In the genomic region with DNA sequence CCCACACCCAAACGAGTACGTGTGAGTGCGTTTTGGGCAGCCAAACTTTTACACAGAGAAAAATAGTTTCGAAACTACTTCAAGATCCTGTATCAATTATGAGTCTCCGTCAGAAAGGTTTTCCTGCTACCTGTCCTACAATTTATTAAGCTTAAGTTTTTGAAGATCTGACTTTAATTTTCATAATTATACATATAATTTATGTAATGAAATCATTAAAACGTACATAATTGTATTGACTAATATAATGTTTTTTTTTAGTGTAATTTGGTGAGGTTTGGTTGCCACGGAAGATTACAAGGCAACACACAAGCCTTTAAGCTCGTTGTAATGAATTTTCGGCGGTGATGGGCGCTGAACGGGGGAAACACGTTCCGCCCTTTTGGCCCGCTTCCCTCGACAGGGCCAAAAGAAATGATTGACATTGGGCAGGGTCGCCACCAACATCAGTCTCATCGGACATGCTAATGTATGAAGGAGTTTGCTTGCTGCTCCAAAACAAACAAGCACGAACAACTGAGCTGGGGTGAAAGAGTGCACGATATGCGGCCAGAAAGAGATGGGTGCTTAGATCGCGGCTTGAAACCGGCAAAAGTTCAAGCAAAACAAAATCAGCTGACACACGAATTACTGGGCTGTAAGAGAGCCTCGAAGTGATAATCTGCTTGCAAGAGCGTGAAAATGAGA, we compare ENCODE assay signal across 1 fruit fly cellular context.
TF ChIP-seq lines count a peak whose summit lies in the region.

No protein-coding gene starts in this region.

TF ChIP-seq in whole organism, embryonic, 481 proteins besides CTCF, POLR2A, EP300 and RAD21 (continued from another document):
- TF ChIP-seq CG10274 (GFP tag; optimal IDR thresholded peaks at IDR 0.05; lab: Kevin White, UChicago) = no peak
- no peak for TF ChIP-seq hb (GFP tag; IDR thresholded peaks at IDR 0.05; lab: Robert Waterston, UW; ENCODE audit: partially characterized antibody)
- TF ChIP-seq CG2116 (GFP tag; optimal IDR thresholded peaks at IDR 0.05; lab: Kevin White, UChicago) = no peak
- TF ChIP-seq CG18476 (GFP tag; optimal IDR thresholded peaks at IDR 0.05; lab: Kevin White, UChicago) = peak; percentile 4
- peak; percentile 65 for TF ChIP-seq CG17361 (GFP tag; IDR thresholded peaks at IDR 0.05; lab: Robert Waterston, UW)
- peak; percentile 40 for TF ChIP-seq Six4 (GFP tag; optimal IDR thresholded peaks at IDR 0.05; lab: Kevin White, UChicago)
- peak; percentile 45; the same call in 1 of the 2 replicates for TF ChIP-seq CG4730 (GFP tag; IDR thresholded peaks at IDR 0.05; lab: Robert Waterston, UW)
- TF ChIP-seq CG31365 (tag; optimal IDR thresholded peaks at IDR 0.05; lab: Kevin White, UChicago) = no peak
- TF ChIP-seq Dfd (GFP tag; optimal IDR thresholded peaks at IDR 0.05; lab: Kevin White, UChicago) = no peak
- TF ChIP-seq org-1 (GFP tag; optimal IDR thresholded peaks at IDR 0.05; lab: Kevin White, UChicago) = peak; percentile 32
- peak; percentile 27 for TF ChIP-seq CG8359 (GFP tag; optimal IDR thresholded peaks at IDR 0.05; lab: Kevin White, UChicago; ENCODE audit: borderline replicate concordance)
- TF ChIP-seq CG3281 (GFP tag; optimal IDR thresholded peaks at IDR 0.05; lab: Kevin White, UChicago) = no peak
- TF ChIP-seq CG17186 (GFP tag; optimal IDR thresholded peaks at IDR 0.05; lab: Kevin White, UChicago) = peak; percentile 37
- no peak for TF ChIP-seq ham (GFP tag; IDR thresholded peaks at IDR 0.05; lab: Robert Waterston, UW)
- TF ChIP-seq unpg (GFP tag; optimal IDR thresholded peaks at IDR 0.05; lab: Kevin White, UChicago) = peak; percentile 83
- peak; percentile 6 for TF ChIP-seq NC2β (GFP tag; optimal IDR thresholded peaks at IDR 0.05; lab: Kevin White, UChicago)
- no peak for TF ChIP-seq trh (GFP tag; optimal IDR thresholded peaks at IDR 0.05; lab: Kevin White, UChicago)
- no peak for TF ChIP-seq Poxn (GFP tag; IDR thresholded peaks at IDR 0.05; lab: Robert Waterston, UW)
- no peak for TF ChIP-seq CG10321 (GFP tag; IDR thresholded peaks at IDR 0.05; lab: Robert Waterston, UW)
- peak; percentile 89 for TF ChIP-seq gem (tag; optimal IDR thresholded peaks at IDR 0.05; lab: Kevin White, UChicago)
- TF ChIP-seq al (GFP tag; IDR thresholded peaks at IDR 0.05; lab: Robert Waterston, UW) = no peak
- peak; percentile 14 for TF ChIP-seq CG8281 (tag; optimal IDR thresholded peaks at IDR 0.05; lab: Kevin White, UChicago)
- TF ChIP-seq fd96Cb (tag; optimal IDR thresholded peaks at IDR 0.05; lab: Kevin White, UChicago) = peak; percentile 77
- no peak for TF ChIP-seq rib (GFP tag; IDR thresholded peaks at IDR 0.05; lab: Robert Waterston, UW)
- TF ChIP-seq slou (GFP tag; optimal IDR thresholded peaks at IDR 0.05; lab: Kevin White, UChicago) = no peak
- no peak for TF ChIP-seq CG9609 (GFP tag; optimal IDR thresholded peaks at IDR 0.05; lab: Kevin White, UChicago)
- TF ChIP-seq pnt (GFP tag; optimal IDR thresholded peaks at IDR 0.05; lab: Kevin White, UChicago) = peak; percentile 14
- TF ChIP-seq Aef1 (GFP tag; IDR thresholded peaks at IDR 0.05; lab: Robert Waterston, UW) = no peak
- peak; percentile 51 for TF ChIP-seq ind (GFP tag; optimal IDR thresholded peaks at IDR 0.05; lab: Kevin White, UChicago)
- peak; percentile 72 for TF ChIP-seq lmd (GFP tag; IDR thresholded peaks at IDR 0.05; lab: Robert Waterston, UW)
- TF ChIP-seq ato (GFP tag; IDR thresholded peaks at IDR 0.05; lab: Robert Waterston, UW; ENCODE audit: partially characterized antibody) = no peak
- no peak for TF ChIP-seq CG17912 (GFP tag; optimal IDR thresholded peaks at IDR 0.05; lab: Kevin White, UChicago)
- TF ChIP-seq Kr (GFP tag; optimal IDR thresholded peaks at IDR 0.05; lab: Kevin White, UChicago) = no peak
- peak; percentile 11 for TF ChIP-seq Vsx1 (GFP tag; optimal IDR thresholded peaks at IDR 0.05; lab: Kevin White, UChicago)
- no peak for TF ChIP-seq CG6272 (GFP tag; IDR thresholded peaks at IDR 0.05; lab: Robert Waterston, UW)
